Worm (Caenorhabditis elegans) whole organism, L4 larva: ENCODE measurements around the gene ceh-13.

ENCODE experiments used
- fos-1 ChIP-seq: fragments of 150-350 bp; optimal IDR thresholded peaks from 2 replicates; lab custom pipeline; 2014; ENCODE audit warnings: missing biosample characterization, missing genetic modification characterization
- nhr-28 ChIP-seq: fragments of 150-350 bp; optimal IDR thresholded peaks from 2 replicates; lab custom pipeline; 2014; ENCODE audit warnings: missing biosample characterization, missing genetic modification characterization
- tra-1 ChIP-seq: fragments of 200-800 bp; sonication (Bioruptor generic); IDR thresholded peaks from 2 replicates; pipeline ENCODE4 v1.3.6; 2022; ENCODE audit warnings: missing genetic modification reagents, missing genetic modification characterization, missing compliant biosample characterization
- unc-62 ChIP-seq, 3 experiments: fragments of 150-350 bp in 1 of 3; sonication (generic microtip); optimal IDR thresholded peaks in 2 of 3; peaks in 1 of 3; 1 replicate in 1 of 3; 2 replicates in 2 of 3; lab custom pipeline; 2014 to 2017; ENCODE audit warnings: missing biosample characterization in 3 of 3, missing genetic modification characterization in 3 of 3, missing genetic modification reagents in 3 of 3, missing genotype in 1 of 3
- zag-1 ChIP-seq: fragments of 150-350 bp; optimal IDR thresholded peaks from 2 replicates; lab custom pipeline; 2014; ENCODE audit warnings: missing biosample characterization, missing genetic modification characterization
- zfp-3 ChIP-seq: fragments of 200-800 bp; sonication (Bioruptor generic); conservative IDR thresholded peaks from 2 replicates; pipeline ENCODE4 v1.3.6; 2022; ENCODE audit warnings: missing genetic modification reagents, missing genetic modification characterization, missing compliant biosample characterization
- ztf-7 ChIP-seq: fragments of 150-350 bp; optimal IDR thresholded peaks from 2 replicates; lab custom pipeline; 2014; ENCODE audit warnings: missing biosample characterization, missing genetic modification characterization

- no peak for TF ChIP-seq zag-1
- TF ChIP-seq nhr-28: no peak
- TF ChIP-seq tra-1 (GFP tag; lab: Robert Waterston, UW): no peak
- TF ChIP-seq ztf-7: no peak
- TF ChIP-seq unc-62 (GFP tag; optimal IDR thresholded peaks at IDR 0.05 in 1 of 2; lab: Kevin White, UChicago): no peak
- TF ChIP-seq unc-62 (tag; optimal IDR thresholded peaks at IDR 0.05; lab: Kevin White, UChicago): no peak
- no peak for TF ChIP-seq zfp-3
- no peak for TF ChIP-seq fos-1 (tag; lab: Kevin White, UChicago)
Observed at ce11 chrIII:7542037-7542436, 13.4 kb upstream of the ceh-13 start.
